Fruit fly (Drosophila melanogaster) Kc167 (cell line): Measurements from ENCODE around the gene CG1309.

ENCODE experiments used
- Myc ChIP-seq: fragments of >200 bp; optimal IDR thresholded peaks from 2 replicates; lab custom pipeline; 2017; ENCODE audit warnings: missing external identifiers
- Sin3A ChIP-seq: fragments of >200 bp; optimal IDR thresholded peaks from 2 replicates; lab custom pipeline; 2018; ENCODE audit warnings: missing external identifiers
- h ChIP-seq: fragments of >200 bp; optimal IDR thresholded peaks from 3 replicates; lab custom pipeline; 2018; ENCODE audit warnings: missing external identifiers
- insv ChIP-seq: fragments of >200 bp; optimal IDR thresholded peaks from 3 replicates; lab custom pipeline; 2018; ENCODE audit warnings: missing external identifiers
- psq ChIP-seq: fragments of >200 bp; optimal IDR thresholded peaks from 2 replicates; lab custom pipeline; 2017; ENCODE audit warnings: missing external identifiers
- ttk ChIP-seq: sonication (Bioruptor generic); optimal IDR thresholded peaks from 2 replicates; lab custom pipeline; 2017; ENCODE audit warnings: missing external identifiers

DNA sequence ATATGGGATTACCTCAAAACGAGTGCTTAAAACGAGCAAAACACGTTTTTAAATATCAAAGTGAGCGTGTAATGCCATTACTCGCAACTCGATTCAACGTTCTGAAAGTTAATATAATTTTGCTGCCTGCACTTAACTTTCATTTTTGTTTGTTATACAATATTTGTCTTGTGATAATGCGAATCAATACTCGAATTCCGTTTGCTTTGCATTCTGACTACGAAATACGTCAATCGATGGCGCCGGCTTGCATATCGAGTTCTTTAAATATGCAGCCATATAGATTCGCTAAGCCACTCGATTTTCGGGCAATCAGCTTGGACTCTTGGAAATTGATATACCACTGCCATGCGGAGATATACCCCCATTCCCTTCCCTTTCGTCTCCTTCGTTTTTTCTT is 38.6 kb upstream of the CG1309 start:
- no peak for TF ChIP-seq Myc (lab: Kevin White, UChicago)
- TF ChIP-seq psq (lab: Kevin White, UChicago) = no peak
- no peak for TF ChIP-seq h (lab: Kevin White, UChicago)
- TF ChIP-seq ttk (lab: Kevin White, UChicago) = no peak
- TF ChIP-seq Sin3A (lab: Kevin White, UChicago) = no peak
- TF ChIP-seq insv (lab: Kevin White, UChicago) = no peak
